Fruit fly (Drosophila melanogaster) whole organism, embryonic: ENCODE measurements around the gene Tsp29Fb.
A peak's percentile ranks its signal among the peaks of the same experiment; 100 is the strongest.

Experiments
- Aef1 ChIP-seq: fragments of 200-800 bp; sonication (Bioruptor generic); IDR thresholded peaks from 3 replicates; pipeline ENCODE4 v1.3.6; 2022; ENCODE audit warnings: missing biosample characterization, missing genetic modification characterization
- B-H2 ChIP-seq: fragments of 200-800 bp; sonication (Bioruptor generic); optimal IDR thresholded peaks from 2 replicates; lab custom pipeline; 2018; ENCODE audit warnings: missing biosample characterization, mild to moderate bottlenecking, missing genetic modification characterization
- Bdp1 ChIP-seq: fragments of 200-800 bp; sonication (Bioruptor generic); optimal IDR thresholded peaks from 3 replicates; lab custom pipeline; 2016; ENCODE audit warnings: missing biosample characterization, missing genetic modification characterization
- C15 ChIP-seq: fragments of 200-800 bp; sonication (Bioruptor generic); IDR thresholded peaks from 3 replicates; pipeline ENCODE4 v1.3.6; 2022; ENCODE audit warnings: missing biosample characterization, missing genetic modification characterization
- CG10543 ChIP-seq: fragments of 200-800 bp; sonication (Bioruptor generic); optimal IDR thresholded peaks from 3 replicates; lab custom pipeline; 2017; ENCODE audit warnings: missing biosample characterization, mild to moderate bottlenecking, missing genetic modification characterization, moderate library complexity
- CG11695 ChIP-seq: fragments of 200-800 bp; sonication (Bioruptor generic); IDR thresholded peaks from 3 replicates; pipeline ENCODE4 v1.3.6; 2022; ENCODE audit warnings: missing biosample characterization, missing genetic modification characterization
- CG12236 ChIP-seq: fragments of 200-800 bp; sonication (Bioruptor generic); optimal IDR thresholded peaks from 2 replicates; lab custom pipeline; 2016; ENCODE audit warnings: missing biosample characterization, missing genetic modification characterization
- CG12769 ChIP-seq: fragments of 200-800 bp; sonication (Bioruptor generic); optimal IDR thresholded peaks from 2 replicates; lab custom pipeline; 2019; ENCODE audit warnings: missing biosample characterization, mild to moderate bottlenecking, missing genetic modification characterization, moderate library complexity
- CG13296 ChIP-seq: fragments of 200-800 bp; sonication (Bioruptor generic); optimal IDR thresholded peaks from 3 replicates; lab custom pipeline; 2018; ENCODE audit warnings: missing biosample characterization, mild to moderate bottlenecking, missing genetic modification characterization
- CG13894 ChIP-seq: fragments of 200-800 bp; sonication (Bioruptor generic); optimal IDR thresholded peaks from 3 replicates; lab custom pipeline; 2018; ENCODE audit warnings: missing biosample characterization, mild to moderate bottlenecking, missing genetic modification characterization, moderate library complexity
- CG15269 ChIP-seq: fragments of 200-800 bp; sonication (Bioruptor generic); optimal IDR thresholded peaks from 2 replicates; lab custom pipeline; 2018; ENCODE audit warnings: missing biosample characterization, mild to moderate bottlenecking, missing genetic modification characterization, moderate library complexity
- CG15479 ChIP-seq: fragments of 200-800 bp; sonication (Bioruptor generic); optimal IDR thresholded peaks from 3 replicates; lab custom pipeline; 2019; ENCODE audit warnings: missing biosample characterization, mild to moderate bottlenecking, missing genetic modification characterization, moderate library complexity
- CG15514 ChIP-seq: fragments of 200-800 bp; sonication (Bioruptor generic); optimal IDR thresholded peaks from 3 replicates; lab custom pipeline; 2017; ENCODE audit warnings: missing biosample characterization, missing genetic modification characterization, mild to moderate bottlenecking, moderate library complexity, missing genetic modification reagents
- CG1603 ChIP-seq: fragments of 200-800 bp; sonication (Bioruptor generic); optimal IDR thresholded peaks from 2 replicates; lab custom pipeline; 2019; ENCODE audit warnings: missing biosample characterization, mild to moderate bottlenecking, missing genetic modification characterization, moderate library complexity
- CG17385 ChIP-seq: fragments of 200-800 bp; sonication (Bioruptor generic); optimal IDR thresholded peaks from 3 replicates; lab custom pipeline; 2018; ENCODE audit warnings: missing biosample characterization, mild to moderate bottlenecking, missing genetic modification characterization
- CG2678 ChIP-seq: fragments of 200-800 bp; sonication (Bioruptor generic); optimal IDR thresholded peaks from 3 replicates; lab custom pipeline; 2019; ENCODE audit warnings: missing biosample characterization, mild to moderate bottlenecking, missing genetic modification characterization, moderate library complexity
- CG34376 ChIP-seq: fragments of 200-800 bp; sonication (Bioruptor generic); optimal IDR thresholded peaks from 2 replicates; lab custom pipeline; 2018; ENCODE audit warnings: missing biosample characterization, mild to moderate bottlenecking, missing genetic modification characterization
- CG5180 ChIP-seq: fragments of 200-800 bp; sonication (Bioruptor generic); optimal IDR thresholded peaks from 3 replicates; lab custom pipeline; 2017; ENCODE audit warnings: missing biosample characterization, missing genetic modification characterization, mild to moderate bottlenecking, moderate library complexity, missing genetic modification reagents
- CG6683 ChIP-seq: fragments of 200-800 bp; sonication (Bioruptor generic); optimal IDR thresholded peaks from 2 replicates; lab custom pipeline; 2017; ENCODE audit warnings: missing biosample characterization, mild to moderate bottlenecking, missing genetic modification characterization, missing genetic modification reagents
- CG7556 ChIP-seq: fragments of 200-800 bp; sonication (Bioruptor generic); optimal IDR thresholded peaks from 2 replicates; lab custom pipeline; 2017; ENCODE audit warnings: missing biosample characterization, mild to moderate bottlenecking, missing genetic modification characterization
- CG7987 ChIP-seq: fragments of 200-800 bp; sonication (Bioruptor generic); optimal IDR thresholded peaks from 2 replicates; lab custom pipeline; 2018; ENCODE audit warnings: missing biosample characterization, mild to moderate bottlenecking, missing genetic modification characterization, moderate library complexity
- CG8359 ChIP-seq: fragments of 200-800 bp; sonication (Bioruptor generic); optimal IDR thresholded peaks from 2 replicates; lab custom pipeline; 2017; ENCODE audit warnings: missing biosample characterization, mild to moderate bottlenecking, missing genetic modification characterization, borderline replicate concordance
- D19B ChIP-seq: fragments of 200-800 bp; sonication (Bioruptor generic); optimal IDR thresholded peaks from 2 replicates; lab custom pipeline; 2017; ENCODE audit warnings: missing biosample characterization, mild to moderate bottlenecking, missing genetic modification characterization
- H15 ChIP-seq: fragments of 200-800 bp; sonication (Bioruptor generic); IDR thresholded peaks from 3 replicates; pipeline ENCODE4 v1.3.6; 2022; ENCODE audit warnings: missing biosample characterization, missing genetic modification characterization
- HLH4C ChIP-seq: fragments of 200-800 bp; sonication (Bioruptor generic); IDR thresholded peaks from 3 replicates; pipeline ENCODE4 v1.3.6; 2022; ENCODE audit warnings: missing biosample characterization, missing genetic modification characterization; ENCODE audit not compliant: partially characterized antibody
- Hsf ChIP-seq: fragments of 200-800 bp; sonication (Bioruptor generic); optimal IDR thresholded peaks from 3 replicates; lab custom pipeline; 2016; ENCODE audit warnings: missing biosample characterization, missing genetic modification characterization
- Nf-YC ChIP-seq: fragments of 200-800 bp; optimal IDR thresholded peaks from 3 replicates; lab custom pipeline; 2019; ENCODE audit warnings: missing biosample characterization, mild to moderate bottlenecking, missing genetic modification characterization, moderate library complexity
- Oaz ChIP-seq: fragments of 200-800 bp; sonication (Bioruptor generic); IDR thresholded peaks from 2 replicates; pipeline ENCODE4 v1.3.6; 2022; ENCODE audit warnings: missing biosample characterization, missing genetic modification characterization
- Oli ChIP-seq: fragments of 200-800 bp; sonication (Bioruptor generic); optimal IDR thresholded peaks from 2 replicates; lab custom pipeline; 2018; ENCODE audit warnings: missing biosample characterization, mild to moderate bottlenecking, missing genetic modification characterization, moderate library complexity
- PHDP ChIP-seq: fragments of 200-800 bp; sonication (Bioruptor generic); optimal IDR thresholded peaks from 3 replicates; lab custom pipeline; 2018; ENCODE audit warnings: missing biosample characterization, mild to moderate bottlenecking, missing genetic modification characterization, moderate library complexity
- Pdp1 ChIP-seq, 2 experiments: fragments of 200-800 bp; sonication (Bioruptor generic); optimal IDR thresholded peaks; 3 replicates each; lab custom pipeline; 2016; ENCODE audit warnings: missing biosample characterization in 2 of 2, missing genetic modification characterization in 2 of 2, mild to moderate bottlenecking in 1 of 2, moderate library complexity in 1 of 2
- Ssrp ChIP-seq: fragments of 200-800 bp; sonication (Bioruptor generic); optimal IDR thresholded peaks from 2 replicates; lab custom pipeline; 2018; ENCODE audit warnings: missing biosample characterization, mild to moderate bottlenecking, missing genetic modification characterization, moderate library complexity
- Tbp ChIP-seq: fragments of >200 bp; optimal IDR thresholded peaks from 2 replicates; lab custom pipeline; 2018; ENCODE audit warnings: missing biosample characterization, missing genetic modification characterization
- abd-A ChIP-seq: fragments of 200-800 bp; sonication (Bioruptor generic); optimal IDR thresholded peaks from 3 replicates; lab custom pipeline; 2019; ENCODE audit warnings: missing biosample characterization, mild to moderate bottlenecking, missing genetic modification characterization, moderate library complexity
- aop ChIP-seq: fragments of 200-800 bp; sonication (Bioruptor generic); IDR thresholded peaks from 2 replicates; pipeline ENCODE4 v1.3.6; 2022; ENCODE audit warnings: missing biosample characterization, missing genetic modification characterization
- cas ChIP-seq: fragments of 200-800 bp; sonication (Bioruptor generic); IDR thresholded peaks from 2 replicates; pipeline ENCODE4 v1.3.6; 2022; ENCODE audit warnings: missing biosample characterization, missing genetic modification characterization
- dan ChIP-seq: fragments of 200-800 bp; sonication (Bioruptor generic); IDR thresholded peaks from 2 replicates; pipeline ENCODE4 v1.3.6; 2022; ENCODE audit warnings: missing biosample characterization, missing genetic modification characterization
- danr ChIP-seq: fragments of 200-800 bp; sonication (Bioruptor generic); IDR thresholded peaks from 2 replicates; pipeline ENCODE4 v1.3.6; 2022; ENCODE audit warnings: missing biosample characterization, missing genetic modification characterization
- esg ChIP-seq: fragments of 200-800 bp; sonication (Bioruptor generic); conservative IDR thresholded peaks from 2 replicates; pipeline ENCODE4 v1.3.6; 2022; ENCODE audit warnings: missing biosample characterization, missing genetic modification characterization
- exex ChIP-seq: fragments of 200-800 bp; sonication (Bioruptor generic); optimal IDR thresholded peaks from 4 replicates; lab custom pipeline; 2018; ENCODE audit warnings: missing biosample characterization, mild to moderate bottlenecking, missing genetic modification characterization, moderate library complexity
- grau ChIP-seq: fragments of 200-800 bp; optimal IDR thresholded peaks from 3 replicates; lab custom pipeline; 2019; ENCODE audit warnings: missing biosample characterization, mild to moderate bottlenecking, missing genetic modification characterization, moderate library complexity
- lbe ChIP-seq: fragments of 200-800 bp; sonication (Bioruptor generic); optimal IDR thresholded peaks from 2 replicates; lab custom pipeline; 2016; ENCODE audit warnings: missing biosample characterization, mild to moderate bottlenecking, missing genetic modification characterization
- mirr ChIP-seq: fragments of 200-800 bp; sonication (Bioruptor generic); optimal IDR thresholded peaks from 3 replicates; lab custom pipeline; 2018; ENCODE audit warnings: missing biosample characterization, mild to moderate bottlenecking, missing genetic modification characterization
- nerfin-1 ChIP-seq: fragments of 200-800 bp; sonication (Bioruptor generic); optimal IDR thresholded peaks from 3 replicates; lab custom pipeline; 2019; ENCODE audit warnings: missing biosample characterization, mild to moderate bottlenecking, missing genetic modification characterization, moderate library complexity
- oc ChIP-seq: fragments of 200-800 bp; sonication (Bioruptor generic); optimal IDR thresholded peaks from 2 replicates; lab custom pipeline; 2018; ENCODE audit warnings: missing biosample characterization, mild to moderate bottlenecking, missing genetic modification characterization, moderate library complexity
- row ChIP-seq: fragments of 200-800 bp; sonication (Bioruptor generic); IDR thresholded peaks from 3 replicates; pipeline ENCODE4 v1.3.6; 2022; ENCODE audit warnings: missing biosample characterization, missing genetic modification characterization
- sd ChIP-seq: fragments of 200-800 bp; sonication (Bioruptor generic); optimal IDR thresholded peaks from 3 replicates; lab custom pipeline; 2018; ENCODE audit warnings: missing biosample characterization, mild to moderate bottlenecking, missing genetic modification characterization, moderate library complexity
- sens ChIP-seq: fragments of 200-800 bp; sonication (Bioruptor generic); peaks from one replicate; lab custom pipeline; 2016; ENCODE audit warnings: missing biosample characterization, missing genetic modification characterization
- sug ChIP-seq: fragments of 200-800 bp; optimal IDR thresholded peaks from 2 replicates; lab custom pipeline; 2019; ENCODE audit warnings: missing biosample characterization, mild to moderate bottlenecking, missing genetic modification characterization, moderate library complexity
- vvl ChIP-seq: fragments of 200-800 bp; sonication (Bioruptor generic); IDR thresholded peaks from 2 replicates; pipeline ENCODE4 v1.3.6; 2022; ENCODE audit warnings: missing biosample characterization, missing genetic modification characterization
- yki ChIP-seq: fragments of >200 bp; optimal IDR thresholded peaks from 3 replicates; lab custom pipeline; 2018

Tsp29Fb gene

dm6 chr2L:8947989-8948388 is 10.8 kb downstream of the Tsp29Fb start:
- TF ChIP-seq CG10543 (GFP tag; lab: Kevin White, UChicago) (peak; percentile 38), CG34376 (GFP tag; lab: Kevin White, UChicago) (peak; percentile 0), exex (tag; lab: Kevin White, UChicago) (peak; percentile 50), esg (GFP tag; lab: Robert Waterston, UW) (no peak), CG13894 (tag; lab: Kevin White, UChicago) (peak; percentile 58), Pdp1 (GFP tag; optimal IDR thresholded peaks at IDR 0.05; lab: Kevin White, UChicago) (peak in 1 of 2 experiments; percentile 88), yki (lab: Kevin White, UChicago) (no peak), oc (no peak), CG13296 (GFP tag; lab: Kevin White, UChicago) (peak; percentile 54), CG15269 (tag; lab: Kevin White, UChicago) (peak; percentile 5), CG2678 (tag; lab: Kevin White, UChicago) (peak; percentile 47), CG8359 (no peak), Aef1 (no peak), CG12236 (no peak), sug (peak; percentile 16), sd (peak; percentile 29), mirr (GFP tag; lab: Kevin White, UChicago) (peak; percentile 35), Nf-YC (tag; lab: Kevin White, UChicago) (peak; percentile 25), cas (GFP tag; lab: Robert Waterston, UW) (no peak), PHDP (tag; lab: Kevin White, UChicago) (peak; percentile 3)
- TF ChIP-seq, all 482 proteins: peak for 13

- no peak for TF ChIP-seq CG5180 (GFP tag; lab: Kevin White, UChicago)
- no peak for TF ChIP-seq CG7987
- no peak for TF ChIP-seq Bdp1 (GFP tag; lab: Kevin White, UChicago)
- no peak for TF ChIP-seq lbe (GFP tag; lab: Kevin White, UChicago)
- TF ChIP-seq Hsf (GFP tag; lab: Kevin White, UChicago): no peak
- TF ChIP-seq oc: no peak
- no peak for TF ChIP-seq CG15514 (GFP tag; lab: Kevin White, UChicago)
- TF ChIP-seq row: 0 out of 3 replicates have a peak, but pooled peaks have one; percentile 10
- TF ChIP-seq Oaz (GFP tag; lab: Robert Waterston, UW): no peak
- no peak for TF ChIP-seq B-H2 (GFP tag; lab: Kevin White, UChicago)
- no peak for TF ChIP-seq nerfin-1 (tag; lab: Kevin White, UChicago)
- TF ChIP-seq exex (tag; lab: Kevin White, UChicago): no peak
- TF ChIP-seq Ssrp: no peak
- TF ChIP-seq CG15479: peak; percentile 21
- TF ChIP-seq C15: no peak
- TF ChIP-seq aop: no peak
- no peak for TF ChIP-seq Tbp
- TF ChIP-seq H15 (GFP tag; lab: Robert Waterston, UW): no peak
- TF ChIP-seq Oli (tag; lab: Kevin White, UChicago): no peak
- TF ChIP-seq danr (GFP tag; lab: Robert Waterston, UW): no peak
- peak; percentile 51 for TF ChIP-seq grau
- TF ChIP-seq CG6683 (GFP tag; lab: Kevin White, UChicago): no peak
- TF ChIP-seq CG12769: no peak
- no peak for TF ChIP-seq dan (GFP tag; lab: Robert Waterston, UW)
- TF ChIP-seq sens (GFP tag; lab: Kevin White, UChicago): peak; percentile 57
- TF ChIP-seq CG17385: no peak
- TF ChIP-seq abd-A (tag; lab: Kevin White, UChicago): no peak
- TF ChIP-seq HLH4C (GFP tag; lab: Robert Waterston, UW): no peak
- TF ChIP-seq CG7556: no peak
- no peak for TF ChIP-seq CG11695 (GFP tag; lab: Robert Waterston, UW)
- TF ChIP-seq D19B (GFP tag; lab: Kevin White, UChicago): peak; percentile 2
- TF ChIP-seq CG1603 (tag; lab: Kevin White, UChicago): no peak
- no peak for TF ChIP-seq vvl (GFP tag; lab: Robert Waterston, UW)
These were observed 11.5 kb downstream of the Tsp29Fb start for dm6 chr2L:8948650-8949049.
